Worm (Caenorhabditis elegans) whole organism, young adult: Measurements from ENCODE around the gene dhhc-5.

ENCODE experiments used
- B0035.1 ChIP-seq: sonication (generic microtip); optimal IDR thresholded peaks from 2 replicates; lab custom pipeline; 2016; ENCODE audit warnings: missing genetic modification characterization, mild to moderate bottlenecking, missing compliant biosample characterization, missing genotype, missing genetic modification reagents
- B0336.3 ChIP-seq: fragments of 200-800 bp; sonication (Bioruptor generic); IDR thresholded peaks from 2 replicates; pipeline ENCODE4 v1.3.6; 2022; ENCODE audit warnings: missing genetic modification characterization, missing compliant biosample characterization
- C06A6.2 ChIP-seq: fragments of 200-800 bp; sonication (Bioruptor generic); conservative IDR thresholded peaks from 2 replicates; pipeline ENCODE4 v1.3.6; 2022; ENCODE audit warnings: missing genetic modification characterization, missing compliant biosample characterization
- D2030.7 ChIP-seq: fragments of 200-800 bp; sonication (Bioruptor generic); IDR thresholded peaks from 2 replicates; pipeline ENCODE4 v1.3.6; 2022; ENCODE audit warnings: missing genetic modification reagents, missing genetic modification characterization, missing compliant biosample characterization
- F23B12.7 ChIP-seq: sonication (generic microtip); optimal IDR thresholded peaks from 2 replicates; lab custom pipeline; 2017; ENCODE audit warnings: missing genetic modification characterization, mild to moderate bottlenecking, missing compliant biosample characterization, antibody characterized with exemption, moderate library complexity; ENCODE audit not compliant: insufficient read depth
- K12H6.12 ChIP-seq: fragments of 200-800 bp; sonication (Bioruptor generic); optimal IDR thresholded peaks from 2 replicates; lab custom pipeline; 2018; ENCODE audit warnings: mild to moderate bottlenecking, missing genetic modification characterization, missing compliant biosample characterization
- Y53G8AR.9 ChIP-seq: fragments of 200-800 bp; sonication (Bioruptor generic); conservative IDR thresholded peaks from 2 replicates; pipeline ENCODE4 v1.3.6; 2022; ENCODE audit warnings: missing genetic modification reagents, missing genetic modification characterization, missing compliant biosample characterization
- Y79H2A.3 ChIP-seq: fragments of 200-800 bp; sonication (Bioruptor generic); conservative IDR thresholded peaks from 2 replicates; pipeline ENCODE4 v1.3.6; 2022; ENCODE audit warnings: missing genetic modification reagents, missing genetic modification characterization, missing compliant biosample characterization
- atf-7 ChIP-seq: sonication (generic microtip); optimal IDR thresholded peaks from 2 replicates; lab custom pipeline; 2017; ENCODE audit warnings: mild to moderate bottlenecking, missing genetic modification characterization, missing compliant biosample characterization
- attf-5 ChIP-seq: fragments of 200-800 bp; sonication (Bioruptor generic); optimal IDR thresholded peaks from 2 replicates; lab custom pipeline; 2018; ENCODE audit warnings: mild to moderate bottlenecking, missing genetic modification characterization, missing compliant biosample characterization
- cebp-1 ChIP-seq, 2 experiments: fragments of 200-800 bp in 1 of 2; sonication (Bioruptor generic) in 1 of 2; sonication (generic microtip) in 1 of 2; IDR thresholded peaks in 1 of 2; optimal IDR thresholded peaks in 1 of 2; 2 replicates each; pipeline versions ENCODE4 v1.3.6 to Lab custom; 2017 to 2022; ENCODE audit warnings: missing compliant biosample characterization in 2 of 2, missing genetic modification characterization in 2 of 2, mild to moderate bottlenecking in 1 of 2, missing genetic modification reagents in 1 of 2, moderate library complexity in 1 of 2
- chd-7 ChIP-seq: sonication (generic microtip); optimal IDR thresholded peaks from 2 replicates; lab custom pipeline; 2016; ENCODE audit warnings: mild to moderate bottlenecking, missing genetic modification characterization, moderate library complexity, missing compliant biosample characterization
- dpff-1 ChIP-seq: sonication (generic microtip); optimal IDR thresholded peaks from 2 replicates; lab custom pipeline; 2017; ENCODE audit warnings: mild to moderate bottlenecking, missing genetic modification characterization, missing compliant biosample characterization
- efl-1 ChIP-seq: fragments of 150-350 bp; optimal IDR thresholded peaks from 2 replicates; lab custom pipeline; 2014; ENCODE audit warnings: missing biosample characterization, missing genetic modification reagents, missing genetic modification characterization
- egl-18 ChIP-seq: fragments of 200-800 bp; sonication (Bioruptor generic); IDR thresholded peaks from 2 replicates; pipeline ENCODE4 v1.3.6; 2022; ENCODE audit warnings: missing genetic modification reagents, missing genetic modification characterization, missing compliant biosample characterization
- ekl-4 ChIP-seq: fragments of 200-800 bp; sonication (Bioruptor generic); IDR thresholded peaks from 2 replicates; pipeline ENCODE4 v1.3.6; 2022; ENCODE audit warnings: missing genetic modification reagents, missing genetic modification characterization, missing compliant biosample characterization
- hlh-26 ChIP-seq: fragments of 200-800 bp; sonication (Bioruptor generic); conservative IDR thresholded peaks from 2 replicates; pipeline ENCODE4 v1.3.6; 2022; ENCODE audit warnings: missing genetic modification reagents, missing genetic modification characterization, missing compliant biosample characterization
- hmg-1.2 ChIP-seq: fragments of 200-800 bp; sonication (Bioruptor generic); IDR thresholded peaks from 2 replicates; pipeline ENCODE4 v1.3.6; 2022; ENCODE audit warnings: missing genetic modification reagents, missing genetic modification characterization, missing compliant biosample characterization
- lag-1 ChIP-seq: fragments of 200-800 bp; sonication (Bioruptor generic); IDR thresholded peaks from 2 replicates; pipeline ENCODE4 v1.3.6; 2022; ENCODE audit warnings: missing genetic modification reagents, missing genetic modification characterization, missing compliant biosample characterization
- lin-40 ChIP-seq: sonication (generic microtip); optimal IDR thresholded peaks from 2 replicates; lab custom pipeline; 2016; ENCODE audit warnings: missing genetic modification characterization, mild to moderate bottlenecking, missing compliant biosample characterization, missing genotype, missing genetic modification reagents
- mel-28 ChIP-seq: sonication (generic microtip); optimal IDR thresholded peaks from 2 replicates; lab custom pipeline; 2016; ENCODE audit warnings: borderline replicate concordance, mild to moderate bottlenecking, missing genetic modification characterization, missing compliant biosample characterization
- nfya-2 ChIP-seq: fragments of 200-800 bp; sonication (Bioruptor generic); IDR thresholded peaks from 2 replicates; pipeline ENCODE4 v1.3.6; 2022; ENCODE audit warnings: missing genetic modification reagents, missing genetic modification characterization, missing compliant biosample characterization
- nhr-80 ChIP-seq: sonication (generic microtip); optimal IDR thresholded peaks from 2 replicates; lab custom pipeline; 2016; ENCODE audit warnings: missing genetic modification characterization, missing compliant biosample characterization
- nhr-90 ChIP-seq: sonication (generic microtip); optimal IDR thresholded peaks from 2 replicates; lab custom pipeline; 2016; ENCODE audit warnings: missing genotype, mild to moderate bottlenecking, missing genetic modification characterization, missing compliant biosample characterization
- pha-4 ChIP-seq: fragments of 150-350 bp; sonication (generic microtip); optimal IDR thresholded peaks from 2 replicates; lab custom pipeline; 2014; ENCODE audit warnings: missing biosample characterization, missing genetic modification reagents, missing genetic modification characterization
- sdz-38 ChIP-seq: sonication (generic microtip); optimal IDR thresholded peaks from 2 replicates; lab custom pipeline; 2016; ENCODE audit warnings: missing genotype, missing genetic modification characterization, missing compliant biosample characterization
- snpc-1.1 ChIP-seq: sonication (generic microtip); optimal IDR thresholded peaks from 2 replicates; lab custom pipeline; 2017; ENCODE audit warnings: missing genetic modification characterization, mild to moderate bottlenecking, missing compliant biosample characterization, antibody characterized with exemption, moderate library complexity, missing genotype, missing genetic modification reagents; ENCODE audit not compliant: insufficient read depth
- snpc-3.4 ChIP-seq: sonication (generic microtip); optimal IDR thresholded peaks from 2 replicates; lab custom pipeline; 2017; ENCODE audit warnings: missing genetic modification characterization, mild to moderate bottlenecking, missing compliant biosample characterization, antibody characterized with exemption, moderate library complexity, missing genotype, missing genetic modification reagents
- snpc-4 ChIP-seq, 5 experiments: fragments of 150-350 bp in 1 of 5; sonication (generic microtip) in 4 of 5; optimal IDR thresholded peaks; 2 replicates each; lab custom pipeline; 2014 to 2018; ENCODE audit warnings: missing genetic modification characterization in 5 of 5, missing biosample characterization in 3 of 5, antibody characterized with exemption in 2 of 5, mild to moderate bottlenecking in 2 of 5, missing compliant biosample characterization in 2 of 5, missing genotype in 2 of 5, moderate library complexity in 2 of 5, missing genetic modification reagents in 1 of 5
- tlf-1 ChIP-seq: fragments of 200-800 bp; sonication (Bioruptor generic); optimal IDR thresholded peaks from 2 replicates; lab custom pipeline; 2018; ENCODE audit warnings: mild to moderate bottlenecking, missing genetic modification characterization, missing compliant biosample characterization
- ztf-28 ChIP-seq: fragments of 200-800 bp; sonication (Bioruptor generic); IDR thresholded peaks from 2 replicates; pipeline ENCODE4 v1.3.6; 2022; ENCODE audit warnings: missing genetic modification reagents, missing genetic modification characterization, missing compliant biosample characterization

Gene dhhc-5

DNA sequence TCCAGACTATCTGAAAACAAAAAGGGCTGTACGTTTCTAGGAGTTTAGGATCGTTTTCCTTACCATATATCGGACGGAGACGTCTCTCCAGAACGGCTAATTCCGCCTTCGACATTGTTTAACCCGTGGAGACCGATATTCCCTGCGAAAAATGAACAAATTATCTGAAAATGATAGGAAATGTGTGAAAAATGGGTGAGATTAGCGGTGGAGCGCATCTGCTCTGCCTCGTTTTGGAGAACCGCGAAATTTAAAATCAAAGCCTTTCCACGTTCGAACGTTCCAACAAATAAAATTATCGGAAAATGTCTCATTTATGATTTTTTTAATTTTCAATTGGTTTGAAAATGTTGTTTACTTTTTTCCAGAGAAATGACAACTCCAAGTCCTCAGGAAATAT is 20.4 kb upstream of the dhhc-5 start, which contains the start of the genes cra-1 and kbp-1 (continued):
- TF ChIP-seq C06A6.2 (GFP tag; lab: Robert Waterston, UW) (no peak), K12H6.12 (tag; lab: Kevin White, UChicago) (no peak), snpc-1.1 (tag; lab: Kevin White, UChicago) (no peak), B0035.1 (tag; lab: Kevin White, UChicago) (no peak), sdz-38 (tag; lab: Kevin White, UChicago) (no peak)

ce11 chrIII:6863901-6864300 is 15.0 kb upstream of the dhhc-5 start, which contains the start of gene sma-3:
TSS of gene sma-3 (minus strand) at chrIII:6863968.
- TF ChIP-seq chd-7 (tag; lab: Kevin White, UChicago): no peak
- TF ChIP-seq nhr-90 (tag; lab: Kevin White, UChicago): no peak
- TF ChIP-seq nhr-80 (tag; lab: Kevin White, UChicago): peak; percentile 72

DNA sequence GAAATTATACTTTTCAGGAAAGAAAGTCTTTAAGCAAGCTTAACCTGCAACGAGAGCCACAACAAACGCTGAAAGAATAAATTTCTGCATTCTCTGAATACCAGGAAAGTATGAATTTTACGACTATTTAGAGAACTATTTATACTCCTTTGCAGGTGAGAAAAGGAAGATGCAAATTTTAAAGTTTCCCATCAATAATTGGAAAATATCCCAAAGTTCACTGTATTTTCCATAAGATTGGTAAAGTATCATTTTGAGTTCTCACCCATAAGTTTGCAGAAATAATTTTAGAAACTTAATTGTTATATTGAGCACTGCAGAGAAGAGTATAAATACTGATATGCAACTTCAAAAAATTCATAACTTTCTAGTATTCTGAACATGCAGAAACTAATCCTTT is 10.6 kb upstream of the dhhc-5 start, which contains the start of gene clec-158:
Gene clec-158, minus strand, starts transcription at position 101 of the 400 bp plus-strand sequence.
- TF ChIP-seq Y53G8AR.9 (GFP tag; lab: Robert Waterston, UW): no peak
- TF ChIP-seq efl-1 (GFP tag; lab: Kevin White, UChicago): no peak
- no peak for TF ChIP-seq ztf-28
- TF ChIP-seq dpff-1: no peak
- no peak for TF ChIP-seq egl-18 (GFP tag; lab: Robert Waterston, UW)
- no peak for TF ChIP-seq F23B12.7
- no peak for TF ChIP-seq snpc-3.4 (tag; lab: Kevin White, UChicago)
- TF ChIP-seq snpc-4 (GFP tag; optimal IDR thresholded peaks at IDR 0.05; lab: Kevin White, UChicago): no peak
- no peak for TF ChIP-seq snpc-4 (tag; optimal IDR thresholded peaks at IDR 0.05; lab: Kevin White, UChicago)

- peak; percentile 53; the same call in 1 of the 2 replicates for TF ChIP-seq cebp-1 (GFP tag; IDR thresholded peaks at IDR 0.05; lab: Robert Waterston, UW)
- TF ChIP-seq cebp-1 (tag; optimal IDR thresholded peaks at IDR 0.05; lab: Kevin White, UChicago): peak; percentile 80
- no peak for TF ChIP-seq nfya-2
- TF ChIP-seq D2030.7: no peak
- TF ChIP-seq hmg-1.2 (GFP tag; lab: Robert Waterston, UW): peak; percentile 14; the same call in 1 of the 2 replicates
- no peak for TF ChIP-seq hlh-26 (GFP tag; lab: Robert Waterston, UW)
- no peak for TF ChIP-seq snpc-1.1 (tag; lab: Kevin White, UChicago)
- no peak for TF ChIP-seq Y79H2A.3 (GFP tag; lab: Robert Waterston, UW)
- peak; percentile 64 for TF ChIP-seq attf-5 (GFP tag; lab: Kevin White, UChicago)
- TF ChIP-seq mel-28 (tag; lab: Kevin White, UChicago): no peak
- peak; percentile 25 for TF ChIP-seq lin-40 (tag; lab: Kevin White, UChicago)
- peak; percentile 94 for TF ChIP-seq nhr-80 (tag; lab: Kevin White, UChicago)
- peak; percentile 21 for TF ChIP-seq atf-7 (tag; lab: Kevin White, UChicago)
- TF ChIP-seq lag-1 (GFP tag; lab: Robert Waterston, UW): no peak
- TF ChIP-seq tlf-1 (GFP tag; lab: Kevin White, UChicago): no peak
- peak; percentile 86 for TF ChIP-seq pha-4 (tag; lab: Kevin White, UChicago)
- TF ChIP-seq B0336.3: no peak
- TF ChIP-seq ekl-4 (GFP tag; lab: Robert Waterston, UW): no peak
- TF ChIP-seq, all 124 proteins: peak for 7
Measured at ce11 chrIII:6857390-6857848, 8.6 kb upstream of the dhhc-5 start.
